Worm (Caenorhabditis elegans) whole organism, young adult: ENCODE measurements around the gene cki-2.

ENCODE experiments used
- B0019.2 ChIP-seq: fragments of 200-800 bp; sonication (Bioruptor generic); conservative IDR thresholded peaks from 2 replicates; pipeline ENCODE4 v1.3.6; 2022; ENCODE audit warnings: missing genetic modification reagents, missing genetic modification characterization, missing compliant biosample characterization
- B0035.1 ChIP-seq: sonication (generic microtip); optimal IDR thresholded peaks from 2 replicates; lab custom pipeline; 2016; ENCODE audit warnings: missing genetic modification characterization, mild to moderate bottlenecking, missing compliant biosample characterization, missing genotype, missing genetic modification reagents
- C06A6.2 ChIP-seq: fragments of 200-800 bp; sonication (Bioruptor generic); conservative IDR thresholded peaks from 2 replicates; pipeline ENCODE4 v1.3.6; 2022; ENCODE audit warnings: missing genetic modification characterization, missing compliant biosample characterization
- D2030.7 ChIP-seq: fragments of 200-800 bp; sonication (Bioruptor generic); IDR thresholded peaks from 2 replicates; pipeline ENCODE4 v1.3.6; 2022; ENCODE audit warnings: missing genetic modification reagents, missing genetic modification characterization, missing compliant biosample characterization
- F39B2.1 ChIP-seq: fragments of 200-800 bp; sonication (Bioruptor generic); IDR thresholded peaks from 2 replicates; pipeline ENCODE4 v1.3.6; 2022; ENCODE audit warnings: missing genetic modification reagents, missing genetic modification characterization, missing compliant biosample characterization
- F52B5.7 ChIP-seq: sonication (generic microtip); optimal IDR thresholded peaks from 2 replicates; lab custom pipeline; 2016; ENCODE audit warnings: mild to moderate bottlenecking, missing genetic modification characterization, missing compliant biosample characterization
- K11D2.4 ChIP-seq: fragments of 200-800 bp; sonication (Bioruptor generic); IDR thresholded peaks from 2 replicates; pipeline ENCODE4 v1.3.6; 2022; ENCODE audit warnings: missing genetic modification reagents, missing genetic modification characterization, missing compliant biosample characterization
- T07F8.4 ChIP-seq: sonication (generic microtip); optimal IDR thresholded peaks from 2 replicates; lab custom pipeline; 2016; ENCODE audit warnings: mild to moderate bottlenecking, missing genetic modification characterization, moderate library complexity, missing compliant biosample characterization
- Y53F4B.3 ChIP-seq: fragments of 200-800 bp; sonication (Bioruptor generic); IDR thresholded peaks from 2 replicates; pipeline ENCODE4 v1.3.6; 2022; ENCODE audit warnings: missing genetic modification reagents, missing genetic modification characterization, missing compliant biosample characterization
- Y53G8AR.9 ChIP-seq: fragments of 200-800 bp; sonication (Bioruptor generic); conservative IDR thresholded peaks from 2 replicates; pipeline ENCODE4 v1.3.6; 2022; ENCODE audit warnings: missing genetic modification reagents, missing genetic modification characterization, missing compliant biosample characterization
- ZK185.1 ChIP-seq: sonication (generic microtip); optimal IDR thresholded peaks from 2 replicates; lab custom pipeline; 2016; ENCODE audit warnings: mild to moderate bottlenecking, missing genetic modification characterization, missing compliant biosample characterization; ENCODE audit not compliant: poor library complexity, severe bottlenecking
- ama-1 ChIP-seq, 3 experiments: fragments of 150-350 bp in 1 of 3; sonication (generic microtip) in 2 of 3; optimal IDR thresholded peaks; 2 replicates each; lab custom pipeline; 2014 to 2018; ENCODE audit warnings: missing biosample characterization in 2 of 3, missing genetic modification characterization in 2 of 3, missing genetic modification reagents in 2 of 3
- aptf-2 ChIP-seq: fragments of 200-800 bp; sonication (Bioruptor generic); conservative IDR thresholded peaks from 2 replicates; pipeline ENCODE4 v1.3.6; 2022; ENCODE audit warnings: missing genetic modification reagents, missing genetic modification characterization, missing compliant biosample characterization
- atf-7 ChIP-seq: sonication (generic microtip); optimal IDR thresholded peaks from 2 replicates; lab custom pipeline; 2017; ENCODE audit warnings: mild to moderate bottlenecking, missing genetic modification characterization, missing compliant biosample characterization
- bed-2 ChIP-seq: fragments of 200-800 bp; sonication (Bioruptor generic); IDR thresholded peaks from 2 replicates; pipeline ENCODE4 v1.3.6; 2022; ENCODE audit warnings: missing genetic modification reagents, missing genetic modification characterization, missing compliant biosample characterization
- ceh-91 ChIP-seq: fragments of 200-800 bp; sonication (Bioruptor generic); IDR thresholded peaks from 2 replicates; pipeline ENCODE4 v1.3.6; 2022; ENCODE audit warnings: missing genetic modification reagents, missing genetic modification characterization, missing compliant biosample characterization
- dox-1 ChIP-seq: fragments of 200-800 bp; sonication (Bioruptor generic); IDR thresholded peaks from 2 replicates; pipeline ENCODE4 v1.3.6; 2022; ENCODE audit warnings: missing genetic modification reagents, missing genetic modification characterization, missing compliant biosample characterization
- dpl-1 ChIP-seq: fragments of 150-350 bp; optimal IDR thresholded peaks from 2 replicates; lab custom pipeline; 2014; ENCODE audit warnings: missing biosample characterization, missing genetic modification reagents, missing genetic modification characterization
- ets-4 ChIP-seq: fragments of 200-800 bp; sonication (Bioruptor generic); optimal IDR thresholded peaks from 2 replicates; lab custom pipeline; 2018; ENCODE audit warnings: mild to moderate bottlenecking, missing genetic modification characterization, missing compliant biosample characterization
- fkh-3 ChIP-seq: sonication (generic microtip); optimal IDR thresholded peaks from 2 replicates; lab custom pipeline; 2016; ENCODE audit warnings: mild to moderate bottlenecking, missing genetic modification characterization, missing compliant biosample characterization
- gei-17 ChIP-seq: fragments of 200-800 bp; sonication (Bioruptor generic); optimal IDR thresholded peaks from 2 replicates; lab custom pipeline; 2018; ENCODE audit warnings: mild to moderate bottlenecking, missing genetic modification characterization, missing compliant biosample characterization
- hmg-1.2 ChIP-seq: fragments of 200-800 bp; sonication (Bioruptor generic); IDR thresholded peaks from 2 replicates; pipeline ENCODE4 v1.3.6; 2022; ENCODE audit warnings: missing genetic modification reagents, missing genetic modification characterization, missing compliant biosample characterization
- let-607 ChIP-seq, 2 experiments: fragments of 200-800 bp in 1 of 2; sonication (Bioruptor generic) in 1 of 2; sonication (generic microtip) in 1 of 2; optimal IDR thresholded peaks; 2 replicates each; lab custom pipeline; 2016 to 2018; ENCODE audit warnings: mild to moderate bottlenecking in 2 of 2, missing compliant biosample characterization in 2 of 2, missing genetic modification characterization in 2 of 2, moderate library complexity in 2 of 2, missing genotype in 1 of 2
- lin-26 ChIP-seq: fragments of 200-800 bp; sonication (Bioruptor generic); IDR thresholded peaks from 2 replicates; pipeline ENCODE4 v1.3.6; 2022; ENCODE audit warnings: missing genetic modification reagents, missing genetic modification characterization, missing compliant biosample characterization
- lin-35 ChIP-seq, 3 experiments: fragments of 150-350 bp in 2 of 3; sonication (generic microtip) in 1 of 3; optimal IDR thresholded peaks; 2 replicates each; lab custom pipeline; 2014 to 2018; ENCODE audit warnings: missing biosample characterization in 3 of 3, missing genetic modification characterization in 3 of 3, missing genetic modification reagents in 3 of 3
- madf-6 ChIP-seq: fragments of 200-800 bp; sonication (Bioruptor generic); IDR thresholded peaks from 2 replicates; pipeline ENCODE4 v1.3.6; 2022; ENCODE audit warnings: missing genetic modification reagents, missing genetic modification characterization, missing compliant biosample characterization
- madf-8 ChIP-seq: fragments of 200-800 bp; sonication (Bioruptor generic); conservative IDR thresholded peaks from 2 replicates; pipeline ENCODE4 v1.3.6; 2022; ENCODE audit warnings: missing genetic modification reagents, missing genetic modification characterization, missing compliant biosample characterization
- mel-28 ChIP-seq: sonication (generic microtip); optimal IDR thresholded peaks from 2 replicates; lab custom pipeline; 2016; ENCODE audit warnings: borderline replicate concordance, mild to moderate bottlenecking, missing genetic modification characterization, missing compliant biosample characterization
- mes-4 ChIP-seq: sonication (generic microtip); optimal IDR thresholded peaks from 2 replicates; lab custom pipeline; 2016; ENCODE audit warnings: missing genotype, missing genetic modification characterization, missing compliant biosample characterization
- nfya-2 ChIP-seq: fragments of 200-800 bp; sonication (Bioruptor generic); IDR thresholded peaks from 2 replicates; pipeline ENCODE4 v1.3.6; 2022; ENCODE audit warnings: missing genetic modification reagents, missing genetic modification characterization, missing compliant biosample characterization
- nhr-27 ChIP-seq: fragments of 200-800 bp; sonication (Bioruptor generic); optimal IDR thresholded peaks from 2 replicates; lab custom pipeline; 2018; ENCODE audit warnings: mild to moderate bottlenecking, missing genetic modification characterization, moderate library complexity, missing compliant biosample characterization
- nhr-80 ChIP-seq: sonication (generic microtip); optimal IDR thresholded peaks from 2 replicates; lab custom pipeline; 2016; ENCODE audit warnings: missing genetic modification characterization, missing compliant biosample characterization
- pbrm-1 ChIP-seq: fragments of 200-800 bp; sonication (Bioruptor generic); IDR thresholded peaks from 2 replicates; pipeline ENCODE4 v1.3.6; 2022; ENCODE audit warnings: missing genetic modification reagents, missing genetic modification characterization, missing compliant biosample characterization
- rec-8 ChIP-seq, 2 experiments: sonication (generic microtip); optimal IDR thresholded peaks; 2 replicates each; lab custom pipeline; 2016; ENCODE audit warnings: mild to moderate bottlenecking in 2 of 2, missing genetic modification characterization in 2 of 2, missing genetic modification reagents in 2 of 2, missing genotype in 2 of 2, missing biosample characterization in 1 of 2, missing compliant biosample characterization in 1 of 2, moderate library complexity in 1 of 2
- sdz-38 ChIP-seq: sonication (generic microtip); optimal IDR thresholded peaks from 2 replicates; lab custom pipeline; 2016; ENCODE audit warnings: missing genotype, missing genetic modification characterization, missing compliant biosample characterization
- sptf-2 ChIP-seq: fragments of 200-800 bp; sonication (Bioruptor generic); optimal IDR thresholded peaks from 2 replicates; lab custom pipeline; 2018; ENCODE audit warnings: mild to moderate bottlenecking, missing genetic modification characterization, missing compliant biosample characterization
- tbp1 ChIP-seq: fragments of 200-800 bp; sonication (Bioruptor generic); optimal IDR thresholded peaks from 2 replicates; lab custom pipeline; 2018; ENCODE audit warnings: mild to moderate bottlenecking, missing genetic modification characterization, missing compliant biosample characterization
- zfh-2 ChIP-seq: fragments of 200-800 bp; sonication (Bioruptor generic); conservative IDR thresholded peaks from 2 replicates; pipeline ENCODE4 v1.3.6; 2022; ENCODE audit warnings: missing genetic modification reagents, missing genetic modification characterization, missing compliant biosample characterization
- zim-3 ChIP-seq: sonication (generic microtip); optimal IDR thresholded peaks from 2 replicates; lab custom pipeline; 2017; ENCODE audit warnings: mild to moderate bottlenecking, missing genetic modification characterization, moderate library complexity, missing compliant biosample characterization
- ztf-18 ChIP-seq: sonication (generic microtip); optimal IDR thresholded peaks from 2 replicates; lab custom pipeline; 2016; ENCODE audit warnings: missing genotype, mild to moderate bottlenecking, missing genetic modification characterization, missing compliant biosample characterization
- ztf-22 ChIP-seq: fragments of 200-800 bp; sonication (Bioruptor generic); optimal IDR thresholded peaks from 2 replicates; lab custom pipeline; 2018; ENCODE audit warnings: mild to moderate bottlenecking, missing genetic modification characterization, moderate library complexity, missing compliant biosample characterization
- ztf-25 ChIP-seq: fragments of 200-800 bp; sonication (Bioruptor generic); IDR thresholded peaks from 2 replicates; pipeline ENCODE4 v1.3.6; 2022; ENCODE audit warnings: missing genetic modification reagents, missing genetic modification characterization, missing compliant biosample characterization

Gene cki-2

DNA sequence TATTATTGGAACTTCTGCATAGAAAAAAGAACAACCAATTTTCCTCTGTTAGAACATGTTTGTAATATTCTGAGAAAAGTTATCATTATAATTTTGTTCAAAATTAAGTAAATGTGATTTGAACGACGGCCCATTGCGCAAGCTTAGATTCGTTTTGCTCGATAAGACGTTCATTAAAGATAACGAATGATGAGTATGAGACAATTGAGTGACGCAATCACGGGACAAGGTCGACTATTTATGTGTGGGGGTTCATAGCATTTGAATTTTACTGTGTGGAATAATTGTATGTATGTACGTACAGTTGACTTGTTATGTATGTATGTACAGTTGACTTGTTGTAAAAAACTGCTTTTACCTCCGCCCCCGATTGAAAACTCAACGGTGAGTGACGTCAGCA, 3.1 kb downstream of the cki-2 start:
- no peak for TF ChIP-seq nhr-80
- TF ChIP-seq madf-6 (GFP tag; lab: Robert Waterston, UW), result no peak
- TF ChIP-seq fkh-3 (tag; lab: Kevin White, UChicago), result no peak
- no peak for TF ChIP-seq ztf-25 (GFP tag; lab: Robert Waterston, UW)

DNA sequence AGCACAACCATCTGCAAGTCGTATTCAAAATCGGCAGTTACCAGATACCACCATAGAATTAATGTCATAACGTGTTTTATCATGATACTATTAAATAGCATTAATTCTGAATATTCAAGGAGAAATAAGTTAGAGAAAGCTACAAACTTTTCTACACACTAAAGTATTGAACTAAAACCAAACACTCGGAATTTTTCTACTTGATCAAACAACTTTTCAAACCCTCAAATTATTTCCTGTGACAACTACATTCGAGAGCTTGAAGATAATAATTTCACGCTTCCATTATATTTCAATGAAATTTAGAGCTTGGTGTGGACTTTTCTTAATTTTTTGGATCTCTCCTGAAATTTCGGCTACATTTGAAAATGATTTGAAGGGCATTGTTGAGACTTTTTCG, 6.2 kb downstream of the cki-2 start, which contains the start of gene irld-47:
Gene irld-47, minus strand, starts transcription at position 101 of the 400 bp plus-strand sequence.
- no peak for TF ChIP-seq ets-4 (GFP tag; lab: Kevin White, UChicago)
- TF ChIP-seq ZK185.1, result no peak
- no peak for TF ChIP-seq hmg-1.2 (GFP tag; lab: Robert Waterston, UW)
- TF ChIP-seq zim-3 (tag; lab: Kevin White, UChicago), result no peak
- TF ChIP-seq Y53F4B.3 (GFP tag; lab: Robert Waterston, UW), result no peak
- TF ChIP-seq gei-17, result no peak
- TF ChIP-seq ama-1 (optimal IDR thresholded peaks at IDR 0.05; lab: Kevin White, UChicago), result no peak
- no peak for TF ChIP-seq ama-1 (GFP tag; optimal IDR thresholded peaks at IDR 0.05; lab: Kevin White, UChicago)
- no peak for TF ChIP-seq dpl-1 (GFP tag; lab: Kevin White, UChicago)
- TF ChIP-seq tbp1 (GFP tag; lab: Kevin White, UChicago), result no peak
- TF ChIP-seq sdz-38 (tag; lab: Kevin White, UChicago), result no peak
- no peak for TF ChIP-seq D2030.7
- no peak for TF ChIP-seq mes-4 (tag; lab: Kevin White, UChicago)
- TF ChIP-seq mel-28 (tag; lab: Kevin White, UChicago), result no peak
- TF ChIP-seq ztf-18 (tag; lab: Kevin White, UChicago), result no peak
- TF ChIP-seq F52B5.7 (tag; lab: Kevin White, UChicago), result no peak
- no peak for TF ChIP-seq C06A6.2 (GFP tag; lab: Robert Waterston, UW)
- no peak for TF ChIP-seq T07F8.4 (tag; lab: Kevin White, UChicago)
- no peak for TF ChIP-seq B0035.1
- no peak for TF ChIP-seq ceh-91 (GFP tag; lab: Robert Waterston, UW)
- TF ChIP-seq pbrm-1 (GFP tag; lab: Robert Waterston, UW), result no peak

DNA sequence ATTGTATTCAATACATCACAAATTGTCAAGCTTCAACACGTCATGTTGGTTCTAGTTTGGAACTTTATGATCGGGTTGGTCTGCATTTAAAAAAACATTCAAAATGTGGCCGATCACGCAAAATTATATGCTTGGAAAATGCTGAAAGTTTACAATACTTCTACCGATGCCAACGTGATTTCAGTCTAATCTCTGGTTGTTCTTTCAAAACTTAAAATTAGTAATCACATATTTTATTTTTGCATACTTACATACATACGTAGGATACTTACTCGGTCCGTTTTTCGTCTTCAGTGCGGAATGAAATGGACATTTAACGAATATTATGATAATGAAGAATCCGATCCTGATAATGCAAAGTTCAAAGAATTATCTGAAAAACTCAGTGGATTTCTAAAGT, 8.8 kb downstream of the cki-2 start, which contains the start of gene srw-62:
Gene srw-62, plus strand, starts transcription at position 301 of the 400 bp plus-strand sequence.
- no peak for TF ChIP-seq atf-7

DNA sequence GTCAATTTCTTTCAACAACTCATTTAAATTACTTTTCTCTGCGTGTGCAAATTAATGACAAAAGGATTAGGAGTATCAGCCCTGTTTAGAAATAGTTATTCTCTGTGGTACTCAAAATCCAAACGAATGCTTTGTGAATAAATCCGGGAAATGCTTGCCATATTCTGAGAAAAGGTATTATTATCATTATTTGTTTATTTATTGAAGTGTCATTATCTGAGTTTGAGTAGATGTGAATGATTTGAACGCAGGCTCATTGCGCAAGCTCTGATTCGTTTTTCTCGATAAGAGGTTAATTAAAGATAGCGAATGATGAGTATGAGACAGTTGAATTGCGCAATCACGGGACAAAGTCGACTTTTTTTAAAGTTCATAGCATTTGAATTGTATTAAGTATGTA, 11.6 kb downstream of the cki-2 start:
- TF ChIP-seq lin-26 (GFP tag; lab: Robert Waterston, UW) (no peak), zfh-2 (GFP tag; lab: Robert Waterston, UW) (no peak), F39B2.1 (GFP tag; lab: Robert Waterston, UW) (no peak), madf-8 (GFP tag; lab: Robert Waterston, UW) (no peak), K11D2.4 (GFP tag; lab: Robert Waterston, UW) (no peak), bed-2 (GFP tag; lab: Robert Waterston, UW) (no peak)

DNA sequence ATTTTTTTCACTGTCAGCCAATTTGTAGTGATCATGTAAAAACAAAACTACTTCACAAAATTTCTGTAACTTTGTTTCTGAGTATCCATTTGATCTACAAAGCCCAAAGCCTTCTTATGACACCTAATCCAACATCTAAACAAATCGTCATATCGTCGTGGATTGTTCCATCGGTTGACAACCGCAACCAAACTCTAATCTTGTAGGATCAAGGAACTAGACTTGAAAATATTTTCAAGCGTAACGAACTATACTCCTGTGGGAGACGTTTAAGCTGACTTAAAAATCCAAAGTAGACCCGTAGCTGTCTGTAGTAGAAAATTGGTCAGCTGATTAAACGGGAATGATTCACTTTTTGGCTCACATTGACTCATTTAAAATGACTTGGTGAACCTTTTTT, 13.3 kb downstream of the cki-2 start:
- TF ChIP-seq let-607 (tag; optimal IDR thresholded peaks at IDR 0.05; lab: Kevin White, UChicago) (no peak), mes-4 (tag; lab: Kevin White, UChicago) (no peak), sdz-38 (tag; lab: Kevin White, UChicago) (no peak), lin-35 (GFP tag; optimal IDR thresholded peaks at IDR 0.05; lab: Kevin White, UChicago) (no peak), madf-8 (GFP tag; lab: Robert Waterston, UW) (no peak), dox-1 (GFP tag; lab: Robert Waterston, UW) (no peak), aptf-2 (no peak), F52B5.7 (tag; lab: Kevin White, UChicago) (no peak), nhr-27 (tag; lab: Kevin White, UChicago) (no peak), rec-8 (tag; optimal IDR thresholded peaks at IDR 0.05; lab: Kevin White, UChicago) (no peak), B0019.2 (GFP tag; lab: Robert Waterston, UW) (no peak), C06A6.2 (GFP tag; lab: Robert Waterston, UW) (no peak), ztf-22 (GFP tag; lab: Kevin White, UChicago) (no peak), sptf-2 (GFP tag; lab: Kevin White, UChicago) (no peak), Y53G8AR.9 (no peak), nfya-2 (GFP tag; lab: Robert Waterston, UW) (no peak)
